Worm (Caenorhabditis elegans): ENCODE data around the gene fbxa-163.
"Not testable (repeated sequence)": the region's sequence is repeated elsewhere in the genome, so short reads cannot be mapped to it uniquely, and the experiment has no call there.

fbxa-163 gene

ce11 chrII:1636392-1636791 lies 25.9 kb upstream of the fbxa-163 start, which contains the start of gene srg-20:
Gene srg-20, plus strand, starts transcription at chrII:1636692.
- TF ChIP-seq cog-1 (tag; optimal IDR thresholded peaks at IDR 0.05); tab-1 (GFP tag; IDR thresholded peaks at IDR 0.05); klf-2 (GFP tag; conservative IDR thresholded peaks at IDR 0.05): not testable (repeated sequence)

- TF ChIP-seq ref-1 (GFP tag; conservative IDR thresholded peaks at IDR 0.05) (no peak), ztf-23 (GFP tag; IDR thresholded peaks at IDR 0.05) (no peak), flt-1 (GFP tag; IDR thresholded peaks at IDR 0.05) (no peak), T22C8.4 (GFP tag; IDR thresholded peaks at IDR 0.05) (no peak), klf-2 (GFP tag; conservative IDR thresholded peaks at IDR 0.05) (no peak), ztf-29 (GFP tag; IDR thresholded peaks at IDR 0.05) (no peak), cog-1 (tag; optimal IDR thresholded peaks at IDR 0.05) (no peak), med-1 (GFP tag; optimal IDR thresholded peaks at IDR 0.05; ENCODE audit: insufficient read depth) (no peak), tab-1 (GFP tag; IDR thresholded peaks at IDR 0.05) (no peak)
Observed at ce11 chrII:1635969-1636368, 25.4 kb upstream of the fbxa-163 start.

ce11 chrII:1633490-1633889 lies 23.0 kb upstream of the fbxa-163 start, which contains the start of gene C08E3.1:
Gene C08E3.1, plus strand, starts transcription at chrII:1633790.
- not testable (repeated sequence) for TF ChIP-seq ref-1 (GFP tag; conservative IDR thresholded peaks at IDR 0.05); ztf-23 (GFP tag; IDR thresholded peaks at IDR 0.05); cog-1 (tag; optimal IDR thresholded peaks at IDR 0.05)

ce11 chrII:1632216-1632615 lies 21.7 kb upstream of the fbxa-163 start, which contains the start of gene C08E3.13:
Gene C08E3.13, minus strand, starts transcription at chrII:1632316.
- not testable (repeated sequence) for TF ChIP-seq ztf-29 (GFP tag; IDR thresholded peaks at IDR 0.05); klf-2 (GFP tag; conservative IDR thresholded peaks at IDR 0.05); cog-1 (tag; optimal IDR thresholded peaks at IDR 0.05)

- not testable (repeated sequence) for TF ChIP-seq med-1 (GFP tag; optimal IDR thresholded peaks at IDR 0.05; ENCODE audit: insufficient read depth); T22C8.4 (GFP tag; IDR thresholded peaks at IDR 0.05); ztf-23 (GFP tag; IDR thresholded peaks at IDR 0.05)
Observed at ce11 chrII:1627783-1628182, 17.3 kb upstream of the fbxa-163 start, which contains the start of gene C08E3.15. Gene C08E3.15, minus strand, starts transcription at chrII:1627883.

ce11 chrII:1625666-1626065 lies 15.1 kb upstream of the fbxa-163 start, which contains the start of gene C08E3.14:
Gene C08E3.14, plus strand, starts transcription at chrII:1625966.
- TF ChIP-seq T22C8.4 (GFP tag; IDR thresholded peaks at IDR 0.05) = no peak
- no peak for TF ChIP-seq ztf-23 (GFP tag; IDR thresholded peaks at IDR 0.05)

ce11 chrII:1624572-1624971 lies 14.0 kb upstream of the fbxa-163 start, which contains the start of gene fbxa-160:
Gene fbxa-160, minus strand, starts transcription at chrII:1624672.
- TF ChIP-seq ztf-29 (GFP tag; IDR thresholded peaks at IDR 0.05) (no peak), med-1 (GFP tag; optimal IDR thresholded peaks at IDR 0.05; ENCODE audit: insufficient read depth) (no peak), ref-1 (GFP tag; conservative IDR thresholded peaks at IDR 0.05) (no peak), T22C8.4 (GFP tag; IDR thresholded peaks at IDR 0.05) (no peak), flt-1 (GFP tag; IDR thresholded peaks at IDR 0.05) (no peak), tab-1 (GFP tag; IDR thresholded peaks at IDR 0.05) (no peak)

ce11 chrII:1621795-1622194 lies 11.3 kb upstream of the fbxa-163 start:
- TF ChIP-seq ref-1 (GFP tag; conservative IDR thresholded peaks at IDR 0.05) (no peak), cog-1 (tag; optimal IDR thresholded peaks at IDR 0.05) (no peak), med-1 (GFP tag; optimal IDR thresholded peaks at IDR 0.05; ENCODE audit: insufficient read depth) (no peak), tab-1 (GFP tag; IDR thresholded peaks at IDR 0.05) (no peak), klf-2 (GFP tag; conservative IDR thresholded peaks at IDR 0.05) (no peak), flt-1 (GFP tag; IDR thresholded peaks at IDR 0.05) (no peak), ztf-23 (GFP tag; IDR thresholded peaks at IDR 0.05) (no peak), ztf-29 (GFP tag; IDR thresholded peaks at IDR 0.05) (no peak), T22C8.4 (GFP tag; IDR thresholded peaks at IDR 0.05) (no peak)

- TF ChIP-seq cog-1 (tag; optimal IDR thresholded peaks at IDR 0.05) = no peak
- TF ChIP-seq ref-1 (GFP tag; conservative IDR thresholded peaks at IDR 0.05) = no peak
- no peak for TF ChIP-seq ztf-29 (GFP tag; IDR thresholded peaks at IDR 0.05)
- TF ChIP-seq tab-1 (GFP tag; IDR thresholded peaks at IDR 0.05) = no peak
- TF ChIP-seq med-1 (GFP tag; optimal IDR thresholded peaks at IDR 0.05; ENCODE audit: insufficient read depth) = no peak
- TF ChIP-seq T22C8.4 (GFP tag; IDR thresholded peaks at IDR 0.05) = no peak
- no peak for TF ChIP-seq klf-2 (GFP tag; conservative IDR thresholded peaks at IDR 0.05)
- TF ChIP-seq ztf-23 (GFP tag; IDR thresholded peaks at IDR 0.05) = no peak
- TF ChIP-seq flt-1 (GFP tag; IDR thresholded peaks at IDR 0.05) = no peak
Observed at ce11 chrII:1621180-1621579, 10.7 kb upstream of the fbxa-163 start, which contains the start of gene fbxa-158. Gene fbxa-158, minus strand, starts transcription at chrII:1621280.

- TF ChIP-seq ztf-29 (GFP tag; IDR thresholded peaks at IDR 0.05) (no peak), tab-1 (GFP tag; IDR thresholded peaks at IDR 0.05) (no peak)
Observed at ce11 chrII:1618948-1619347, 8.4 kb upstream of the fbxa-163 start, which contains the start of gene fbxa-166. Gene fbxa-166, minus strand, starts transcription at chrII:1619048.

- no peak for TF ChIP-seq cog-1 (tag; optimal IDR thresholded peaks at IDR 0.05)
- no peak for TF ChIP-seq tab-1 (GFP tag; IDR thresholded peaks at IDR 0.05)
Observed at ce11 chrII:1616382-1616781, 5.9 kb upstream of the fbxa-163 start, which contains the start of gene fbxa-165. Gene fbxa-165, minus strand, starts transcription at chrII:1616482.

Measured in whole organism, midembryonic.